Fruit fly (Drosophila melanogaster): ENCODE measurements around the gene CG12995.

DNA sequence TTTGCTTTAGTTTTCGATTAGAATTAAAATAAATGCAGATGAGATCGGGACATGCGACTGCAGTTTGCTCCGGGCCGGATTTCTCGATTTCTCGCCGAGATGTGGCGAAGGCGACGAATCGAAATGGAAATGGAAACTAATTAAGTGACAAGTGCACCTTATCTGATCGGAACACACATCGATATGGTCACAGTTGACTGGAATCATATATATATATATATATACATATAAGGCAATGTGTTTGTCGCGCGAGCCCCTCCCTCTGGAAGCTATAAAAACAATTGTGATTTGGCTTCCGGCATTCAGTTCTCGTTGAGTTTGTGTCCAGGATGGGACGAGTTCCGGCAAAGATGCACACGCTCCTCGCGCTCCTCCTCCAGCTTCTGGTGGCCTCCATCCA lies 5.2 kb upstream of the CG12995 start, which contains the start of gene CG5162:
- TF ChIP-seq CTCF (optimal IDR thresholded peaks at IDR 0.05): no peak
- no peak for TF ChIP-seq CG8478 (optimal IDR thresholded peaks at IDR 0.05)

Measured in S2 (cell line).